Fruit fly (Drosophila melanogaster) S2 (cell line): ENCODE measurements around the gene Npc2e.

Experiments
- CG8478 ChIP-seq: fragments of >200 bp; optimal IDR thresholded peaks from 2 replicates; lab custom pipeline; 2018
- CTCF ChIP-seq, 2 experiments: fragments of >200 bp; optimal IDR thresholded peaks; 2 replicates each; lab custom pipeline; 2018

dm6 chr3R:10075323-10075788 is 22.2 kb downstream of the Npc2e start, which contains the start of gene Alp13:
- TF ChIP-seq CG8478 (lab: Kevin White, UChicago) (no peak), CTCF (optimal IDR thresholded peaks at IDR 0.05; lab: Kevin White, UChicago) (no peak)
